Worm (Caenorhabditis elegans) whole organism, L4 larva: Measurements from ENCODE around the gene mrpl-22.

Source experiments
- F10B5.3 ChIP-seq: sonication (generic microtip); optimal IDR thresholded peaks from 2 replicates; lab custom pipeline; 2016; ENCODE audit warnings: mild to moderate bottlenecking, missing genetic modification characterization, missing compliant biosample characterization
- F44E2.7 ChIP-seq: fragments of 200-800 bp; sonication (Bioruptor generic); IDR thresholded peaks from 2 replicates; pipeline ENCODE4 v2.1.2; 2022; ENCODE audit warnings: missing genetic modification characterization, missing compliant biosample characterization
- F49E8.2 ChIP-seq: sonication (generic microtip); optimal IDR thresholded peaks from 2 replicates; lab custom pipeline; 2016; ENCODE audit warnings: missing compliant biosample characterization, mild to moderate bottlenecking, missing genetic modification characterization, borderline replicate concordance
- R02D3.7 ChIP-seq: fragments of 150-350 bp; sonication (generic microtip); optimal IDR thresholded peaks from 3 replicates; lab custom pipeline; 2014; ENCODE audit warnings: missing biosample characterization, missing genetic modification characterization
- T26A8.4 ChIP-seq: fragments of 200-800 bp; sonication (Bioruptor generic); IDR thresholded peaks from 2 replicates; pipeline ENCODE4 v1.3.6; 2022; ENCODE audit warnings: missing genetic modification characterization, missing compliant biosample characterization
- Y48G9A.11 ChIP-seq: fragments of 200-800 bp; sonication (Bioruptor generic); IDR thresholded peaks from 2 replicates; pipeline ENCODE4 v1.3.6; 2022; ENCODE audit warnings: missing genetic modification reagents, missing genetic modification characterization, missing compliant biosample characterization
- Y5F2A.4 ChIP-seq: fragments of 200-800 bp; sonication (Bioruptor generic); optimal IDR thresholded peaks from 2 replicates; lab custom pipeline; 2018; ENCODE audit warnings: mild to moderate bottlenecking, missing genetic modification characterization, missing compliant biosample characterization
- ZK337.2 ChIP-seq: fragments of 200-800 bp; sonication (Bioruptor generic); IDR thresholded peaks from 2 replicates; pipeline ENCODE4 v1.3.6; 2022; ENCODE audit warnings: missing genetic modification reagents, missing genetic modification characterization, missing compliant biosample characterization
- aha-1 ChIP-seq: fragments of 150-350 bp; peaks from one replicate; lab custom pipeline; 2014; ENCODE audit warnings: missing biosample characterization, missing genetic modification characterization
- aly-2 ChIP-seq: sonication (generic microtip); optimal IDR thresholded peaks from 2 replicates; lab custom pipeline; 2018; ENCODE audit warnings: missing biosample characterization, missing genetic modification characterization
- ama-1 ChIP-seq: fragments of 150-350 bp; optimal IDR thresholded peaks from 2 replicates; lab custom pipeline; 2014; ENCODE audit warnings: inconsistent platforms, mixed read lengths
- ctbp-1 ChIP-seq: fragments of 200-800 bp; sonication (Bioruptor generic); IDR thresholded peaks from 2 replicates; pipeline ENCODE4 v1.3.6; 2022; ENCODE audit warnings: missing genetic modification reagents, missing genetic modification characterization, missing compliant biosample characterization
- daf-12 ChIP-seq: fragments of 150-350 bp; optimal IDR thresholded peaks from 2 replicates; lab custom pipeline; 2014; ENCODE audit warnings: missing biosample characterization, missing genetic modification reagents, missing genetic modification characterization
- daf-16 ChIP-seq, 3 experiments: sonication (generic microtip); optimal IDR thresholded peaks; 2 replicates each; lab custom pipeline; 2016 to 2017; ENCODE audit warnings: missing genetic modification characterization in 3 of 3, missing genetic modification reagents in 3 of 3, mild to moderate bottlenecking in 2 of 3, missing compliant biosample characterization in 2 of 3, missing biosample characterization in 1 of 3, moderate library complexity in 1 of 3
- daf-8 ChIP-seq: fragments of 200-800 bp; sonication (Bioruptor generic); IDR thresholded peaks from 2 replicates; pipeline ENCODE4 v1.3.6; 2022; ENCODE audit warnings: missing genetic modification characterization, missing compliant biosample characterization
- dpl-1 ChIP-seq: fragments of 150-350 bp; optimal IDR thresholded peaks from 2 replicates; lab custom pipeline; 2014; ENCODE audit warnings: missing biosample characterization, missing genetic modification reagents, missing genetic modification characterization
- dve-1 ChIP-seq: sonication (generic microtip); optimal IDR thresholded peaks from 2 replicates; lab custom pipeline; 2017; ENCODE audit warnings: antibody characterized with exemption, mild to moderate bottlenecking, missing genetic modification characterization, missing compliant biosample characterization; ENCODE audit not compliant: insufficient read depth
- fos-1 ChIP-seq: fragments of 150-350 bp; optimal IDR thresholded peaks from 2 replicates; lab custom pipeline; 2014; ENCODE audit warnings: missing biosample characterization, missing genetic modification characterization
- hif-1 ChIP-seq, 2 experiments: sonication (generic microtip); optimal IDR thresholded peaks; 2 replicates each; lab custom pipeline; 2016 to 2017; ENCODE audit warnings: missing compliant biosample characterization in 2 of 2, missing genetic modification characterization in 2 of 2, missing genetic modification reagents in 2 of 2, missing genotype in 2 of 2, mild to moderate bottlenecking in 1 of 2
- hlh-30 ChIP-seq: sonication (generic microtip); optimal IDR thresholded peaks from 2 replicates; lab custom pipeline; 2017; ENCODE audit warnings: antibody characterized with exemption, mild to moderate bottlenecking, missing genetic modification characterization, missing compliant biosample characterization; ENCODE audit not compliant: insufficient read depth
- hmg-1.1 ChIP-seq: fragments of 200-800 bp; sonication (Bioruptor generic); IDR thresholded peaks from 2 replicates; pipeline ENCODE4 v1.3.6; 2022; ENCODE audit warnings: missing genetic modification reagents, missing genetic modification characterization, missing compliant biosample characterization
- lim-7 ChIP-seq: fragments of 200-800 bp; sonication (Bioruptor generic); IDR thresholded peaks from 2 replicates; pipeline ENCODE4 v1.3.6; 2022; ENCODE audit warnings: missing genetic modification characterization, missing compliant biosample characterization
- lin-13 ChIP-seq: fragments of 150-350 bp; optimal IDR thresholded peaks from 2 replicates; lab custom pipeline; 2014; ENCODE audit warnings: missing biosample characterization, missing genetic modification reagents, missing genetic modification characterization
- lin-15B ChIP-seq: fragments of 150-350 bp; sonication (generic microtip); optimal IDR thresholded peaks from 3 replicates; lab custom pipeline; 2014; ENCODE audit warnings: missing biosample characterization, missing genetic modification characterization
- lin-38 ChIP-seq: fragments of 200-800 bp; sonication (Bioruptor generic); IDR thresholded peaks from 2 replicates; pipeline ENCODE4 v1.3.6; 2022; ENCODE audit warnings: missing genetic modification reagents, missing genetic modification characterization, missing compliant biosample characterization
- lin-39 ChIP-seq: fragments of 150-350 bp; optimal IDR thresholded peaks from 2 replicates; lab custom pipeline; 2014; ENCODE audit warnings: missing biosample characterization, missing genetic modification reagents, missing genetic modification characterization
- lsy-2 ChIP-seq, 2 experiments: fragments of 150-350 bp in 1 of 2; sonication (generic microtip) in 1 of 2; optimal IDR thresholded peaks; 2 replicates each; lab custom pipeline; 2014 to 2017; ENCODE audit warnings: missing biosample characterization in 2 of 2, missing genetic modification characterization in 2 of 2
- madf-9 ChIP-seq: fragments of 200-800 bp; sonication (Bioruptor generic); conservative IDR thresholded peaks from 2 replicates; pipeline ENCODE4 v1.3.6; 2022; ENCODE audit warnings: missing genetic modification reagents, missing genetic modification characterization, missing compliant biosample characterization
- mdt-29 ChIP-seq: fragments of 200-800 bp; sonication (Bioruptor generic); IDR thresholded peaks from 2 replicates; pipeline ENCODE4 v1.3.6; 2022; ENCODE audit warnings: missing genetic modification reagents, missing genetic modification characterization, missing compliant biosample characterization
- mes-2 ChIP-seq: sonication (generic microtip); optimal IDR thresholded peaks from 2 replicates; lab custom pipeline; 2016; ENCODE audit warnings: missing genotype, mild to moderate bottlenecking, missing genetic modification characterization, missing compliant biosample characterization; ENCODE audit not compliant: poor library complexity, severe bottlenecking
- nhr-10 ChIP-seq: fragments of 150-350 bp; optimal IDR thresholded peaks from 2 replicates; lab custom pipeline; 2014; ENCODE audit warnings: missing biosample characterization, missing genetic modification characterization
- nhr-11 ChIP-seq: fragments of 150-350 bp; optimal IDR thresholded peaks from 2 replicates; lab custom pipeline; 2014; ENCODE audit warnings: missing biosample characterization, missing genetic modification characterization
- nhr-237 ChIP-seq: sonication (generic microtip); optimal IDR thresholded peaks from 2 replicates; lab custom pipeline; 2017; ENCODE audit warnings: missing biosample characterization, missing genetic modification characterization
- nhr-28 ChIP-seq: fragments of 150-350 bp; optimal IDR thresholded peaks from 2 replicates; lab custom pipeline; 2014; ENCODE audit warnings: missing biosample characterization, missing genetic modification characterization
- nhr-41 ChIP-seq: fragments of 200-800 bp; sonication (Bioruptor generic); IDR thresholded peaks from 2 replicates; pipeline ENCODE4 v1.3.6; 2022; ENCODE audit warnings: missing genetic modification reagents, missing genetic modification characterization, missing compliant biosample characterization
- nhr-42 ChIP-seq: fragments of 200-800 bp; sonication (Bioruptor generic); IDR thresholded peaks from 2 replicates; pipeline ENCODE4 v1.3.6; 2022; ENCODE audit warnings: missing genetic modification characterization, missing compliant biosample characterization
- nhr-48 ChIP-seq: sonication (generic microtip); optimal IDR thresholded peaks from 2 replicates; lab custom pipeline; 2016; ENCODE audit warnings: mild to moderate bottlenecking, missing genetic modification characterization, missing compliant biosample characterization
- nhr-6 ChIP-seq: fragments of 150-350 bp; optimal IDR thresholded peaks from 2 replicates; lab custom pipeline; 2014; ENCODE audit warnings: missing biosample characterization, missing genetic modification characterization
- nhr-76 ChIP-seq: fragments of 150-350 bp; optimal IDR thresholded peaks from 2 replicates; lab custom pipeline; 2014; ENCODE audit warnings: missing biosample characterization, missing genetic modification characterization
- nhr-77 ChIP-seq: fragments of 150-350 bp; optimal IDR thresholded peaks from 2 replicates; lab custom pipeline; 2014; ENCODE audit warnings: missing biosample characterization, missing genetic modification characterization
- pha-4 ChIP-seq, 2 experiments: fragments of 150-350 bp in 1 of 2; fragments of 200-800 bp in 1 of 2; sonication (Bioruptor generic) in 1 of 2; IDR thresholded peaks in 1 of 2; optimal IDR thresholded peaks in 1 of 2; 2 replicates each; pipeline versions ENCODE4 v1.3.6 to Lab custom; 2014 to 2022; ENCODE audit warnings: missing genetic modification characterization in 2 of 2, missing genetic modification reagents in 2 of 2, missing biosample characterization in 1 of 2, missing compliant biosample characterization in 1 of 2
- set-16 ChIP-seq: fragments of 200-800 bp; sonication (Bioruptor generic); IDR thresholded peaks from 2 replicates; pipeline ENCODE4 v1.3.6; 2022; ENCODE audit warnings: missing genetic modification reagents, missing genetic modification characterization, missing compliant biosample characterization
- spr-1 ChIP-seq: sonication (generic microtip); optimal IDR thresholded peaks from 2 replicates; lab custom pipeline; 2016; ENCODE audit warnings: mild to moderate bottlenecking, missing genetic modification characterization, missing compliant biosample characterization
- unc-130 ChIP-seq: sonication (generic microtip); optimal IDR thresholded peaks from 2 replicates; lab custom pipeline; 2016; ENCODE audit warnings: missing genetic modification reagents, missing genetic modification characterization, missing compliant biosample characterization
- unc-39 ChIP-seq: sonication (generic microtip); optimal IDR thresholded peaks from 2 replicates; lab custom pipeline; 2017; ENCODE audit warnings: missing biosample characterization, missing genetic modification characterization
- vab-7 ChIP-seq: fragments of 200-800 bp; sonication (Bioruptor generic); IDR thresholded peaks from 2 replicates; pipeline ENCODE4 v1.3.6; 2022; ENCODE audit warnings: missing genetic modification reagents, missing genetic modification characterization, missing compliant biosample characterization
- zag-1 ChIP-seq: fragments of 150-350 bp; optimal IDR thresholded peaks from 2 replicates; lab custom pipeline; 2014; ENCODE audit warnings: missing biosample characterization, missing genetic modification characterization
- zfp-2 ChIP-seq: sonication (generic microtip); optimal IDR thresholded peaks from 2 replicates; lab custom pipeline; 2016; ENCODE audit warnings: mild to moderate bottlenecking, missing genetic modification characterization, missing compliant biosample characterization
- zfp-3 ChIP-seq: fragments of 200-800 bp; sonication (Bioruptor generic); conservative IDR thresholded peaks from 2 replicates; pipeline ENCODE4 v1.3.6; 2022; ENCODE audit warnings: missing genetic modification reagents, missing genetic modification characterization, missing compliant biosample characterization
- zip-11 ChIP-seq: fragments of 200-800 bp; sonication (Bioruptor generic); IDR thresholded peaks from 2 replicates; pipeline ENCODE4 v1.3.6; 2022; ENCODE audit warnings: missing genetic modification characterization, missing compliant biosample characterization
- ztf-7 ChIP-seq: fragments of 150-350 bp; optimal IDR thresholded peaks from 2 replicates; lab custom pipeline; 2014; ENCODE audit warnings: missing biosample characterization, missing genetic modification characterization

mrpl-22 gene

DNA sequence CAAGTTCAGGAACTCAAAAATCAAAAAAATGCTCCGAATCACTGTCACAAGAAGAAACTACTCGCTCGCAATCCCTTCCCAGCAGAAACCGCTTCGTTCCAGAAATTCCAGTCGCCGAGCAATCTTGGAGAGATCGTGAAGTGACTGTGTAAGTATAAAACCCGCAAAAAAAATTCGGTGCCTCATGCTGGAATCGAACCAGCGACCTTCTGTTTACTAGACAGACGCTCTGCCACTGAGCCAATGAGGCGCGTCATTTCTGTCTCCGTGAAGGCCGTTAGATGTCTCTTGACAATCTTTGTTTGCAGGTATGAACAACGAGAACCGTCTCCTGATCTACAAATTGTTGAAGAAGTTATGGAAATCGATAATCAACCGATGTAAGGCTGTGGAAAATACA, 9.3 kb downstream of the mrpl-22 start (continued):
- TF ChIP-seq lin-38 (GFP tag; lab: Robert Waterston, UW), result peak; percentile 81
- peak in 1 of 2 experiments; percentile 46 for TF ChIP-seq lsy-2 (tag; optimal IDR thresholded peaks at IDR 0.05; lab: Kevin White, UChicago)
- peak in 1 of 2 experiments; percentile 63 for TF ChIP-seq daf-16 (GFP tag; optimal IDR thresholded peaks at IDR 0.05; lab: Kevin White, UChicago)
- TF ChIP-seq daf-16 (tag; optimal IDR thresholded peaks at IDR 0.05; lab: Kevin White, UChicago), result peak; percentile 78
- TF ChIP-seq F10B5.3 (tag; lab: Kevin White, UChicago), result no peak
- TF ChIP-seq aly-2, result no peak
- peak; percentile 51 for TF ChIP-seq nhr-6 (tag; lab: Kevin White, UChicago)
- TF ChIP-seq Y48G9A.11 (GFP tag; lab: Robert Waterston, UW), result peak; percentile 63; the same call in 1 of the 2 replicates
- no peak for TF ChIP-seq fos-1 (tag; lab: Kevin White, UChicago)
- peak; percentile 23 for TF ChIP-seq nhr-48
- no peak for TF ChIP-seq ztf-7 (tag; lab: Kevin White, UChicago)
- peak; percentile 94 for TF ChIP-seq vab-7 (GFP tag; lab: Robert Waterston, UW)
- TF ChIP-seq dve-1 (tag; lab: Kevin White, UChicago), result peak; percentile 46
- no peak for TF ChIP-seq Y5F2A.4 (GFP tag; lab: Kevin White, UChicago)
- peak; percentile 73; the same call in 1 of the 2 replicates for TF ChIP-seq ctbp-1 (GFP tag; lab: Robert Waterston, UW)
- no peak for TF ChIP-seq lin-15B (tag; lab: Kevin White, UChicago)
- peak; percentile 74 for TF ChIP-seq hmg-1.1
- no peak for TF ChIP-seq zag-1
- TF ChIP-seq F44E2.7 (GFP tag; lab: Robert Waterston, UW), result peak; percentile 97
- peak; percentile 79 for TF ChIP-seq ZK337.2 (GFP tag; lab: Robert Waterston, UW)
- TF ChIP-seq daf-12, result no peak
- 0 out of 2 replicates have a peak, but pooled peaks have one; percentile 27 for TF ChIP-seq zfp-3
- TF ChIP-seq mes-2 (tag; lab: Kevin White, UChicago), result peak; percentile 66
- TF ChIP-seq unc-39 (tag; lab: Kevin White, UChicago), result no peak
- TF ChIP-seq zip-11, result no peak
- TF ChIP-seq unc-130 (GFP tag; lab: Kevin White, UChicago), result peak; percentile 44
- TF ChIP-seq F49E8.2 (tag; lab: Kevin White, UChicago), result peak; percentile 66
- peak; percentile 58 for TF ChIP-seq spr-1 (tag; lab: Kevin White, UChicago)
- peak; percentile 22 for TF ChIP-seq ama-1 (lab: Kevin White, UChicago)
- peak; percentile 82 for TF ChIP-seq nhr-42
- TF ChIP-seq hlh-30 (tag; lab: Kevin White, UChicago), result peak; percentile 22
- no peak for TF ChIP-seq aha-1 (tag; lab: Kevin White, UChicago)
- peak; percentile 71 for TF ChIP-seq madf-9 (GFP tag; lab: Robert Waterston, UW)
- TF ChIP-seq nhr-11 (tag; lab: Kevin White, UChicago), result no peak
- peak; percentile 69 for TF ChIP-seq lin-13 (GFP tag; lab: Kevin White, UChicago)
- peak; percentile 99 for TF ChIP-seq lim-7
- 0 out of 2 replicates have a peak, but pooled peaks have one; percentile 53 for TF ChIP-seq nhr-41 (GFP tag; lab: Robert Waterston, UW)
- no peak for TF ChIP-seq dpl-1
- no peak for TF ChIP-seq nhr-10 (tag; lab: Kevin White, UChicago)
- TF ChIP-seq set-16, result 0 out of 2 replicates have a peak, but pooled peaks have one; percentile 21
- no peak for TF ChIP-seq zfp-2 (tag; lab: Kevin White, UChicago)
- TF ChIP-seq nhr-76 (tag; lab: Kevin White, UChicago), result no peak
- no peak for TF ChIP-seq R02D3.7 (tag; lab: Kevin White, UChicago)
- TF ChIP-seq mdt-29, result peak; percentile 59; the same call in 1 of the 2 replicates
- TF ChIP-seq nhr-77 (tag; lab: Kevin White, UChicago), result no peak
- 0 out of 2 replicates have a peak, but pooled peaks have one; percentile 24 for TF ChIP-seq daf-8 (GFP tag; lab: Robert Waterston, UW)
- peak in 1 of 2 experiments; percentile 23 for TF ChIP-seq hif-1 (tag; optimal IDR thresholded peaks at IDR 0.05; lab: Kevin White, UChicago)
- no peak for TF ChIP-seq nhr-28 (tag; lab: Kevin White, UChicago)
- no peak for TF ChIP-seq lin-39
- peak; percentile 88 for TF ChIP-seq pha-4 (GFP tag; IDR thresholded peaks at IDR 0.05; lab: Robert Waterston, UW)
- no peak for TF ChIP-seq pha-4 (tag; optimal IDR thresholded peaks at IDR 0.05; lab: Kevin White, UChicago)
- peak; percentile 72 for TF ChIP-seq T26A8.4
- TF ChIP-seq nhr-237, result no peak
